Fruit fly (Drosophila melanogaster) whole organism, embryonic: ENCODE results near the gene mRpL20.

Source experiments
- Ada2b ChIP-seq: fragments of 200-800 bp; sonication (Bioruptor generic); IDR thresholded peaks from 2 replicates; pipeline ENCODE4 v1.3.6; 2022; ENCODE audit warnings: missing biosample characterization, missing genetic modification characterization
- Awh ChIP-seq: fragments of 200-800 bp; sonication (Bioruptor generic); IDR thresholded peaks from 2 replicates; pipeline ENCODE4, ENCODE4 v1.3.6; 2022; ENCODE audit warnings: missing biosample characterization, missing genetic modification characterization
- B-H1 ChIP-seq: fragments of 200-800 bp; sonication (Bioruptor generic); IDR thresholded peaks from 3 replicates; pipeline ENCODE4 v1.3.6; 2022; ENCODE audit warnings: missing biosample characterization, missing genetic modification characterization
- C15 ChIP-seq: fragments of 200-800 bp; sonication (Bioruptor generic); IDR thresholded peaks from 3 replicates; pipeline ENCODE4 v1.3.6; 2022; ENCODE audit warnings: missing biosample characterization, missing genetic modification characterization
- CG10543 ChIP-seq: fragments of 200-800 bp; sonication (Bioruptor generic); optimal IDR thresholded peaks from 3 replicates; lab custom pipeline; 2017; ENCODE audit warnings: missing biosample characterization, mild to moderate bottlenecking, missing genetic modification characterization, moderate library complexity
- CG11504 ChIP-seq: fragments of 200-800 bp; sonication (Bioruptor generic); optimal IDR thresholded peaks from 3 replicates; lab custom pipeline; 2019; ENCODE audit warnings: missing biosample characterization, mild to moderate bottlenecking, missing genetic modification characterization, moderate library complexity
- CG12219 ChIP-seq: fragments of 200-800 bp; sonication (Bioruptor generic); optimal IDR thresholded peaks from 3 replicates; lab custom pipeline; 2018; ENCODE audit warnings: missing biosample characterization, mild to moderate bottlenecking, missing genetic modification characterization
- CG14710 ChIP-seq: fragments of 200-800 bp; sonication (Bioruptor generic); optimal IDR thresholded peaks from 3 replicates; lab custom pipeline; 2019; ENCODE audit warnings: missing biosample characterization, mild to moderate bottlenecking, missing genetic modification characterization, moderate library complexity
- CG17186 ChIP-seq: fragments of 200-800 bp; sonication (Bioruptor generic); optimal IDR thresholded peaks from 3 replicates; lab custom pipeline; 2017; ENCODE audit warnings: missing biosample characterization, missing genetic modification reagents, missing genetic modification characterization
- CG17802 ChIP-seq: fragments of 200-800 bp; sonication (Bioruptor generic); optimal IDR thresholded peaks from 2 replicates; lab custom pipeline; 2018; ENCODE audit warnings: missing biosample characterization, mild to moderate bottlenecking, missing genetic modification characterization, moderate library complexity
- CG17912 ChIP-seq: fragments of 200-800 bp; sonication (Bioruptor generic); optimal IDR thresholded peaks from 2 replicates; lab custom pipeline; 2018; ENCODE audit warnings: missing biosample characterization, mild to moderate bottlenecking, missing genetic modification characterization
- CG18619 ChIP-seq: fragments of 200-800 bp; sonication (Bioruptor generic); optimal IDR thresholded peaks from 3 replicates; lab custom pipeline; 2017; ENCODE audit warnings: missing biosample characterization, mild to moderate bottlenecking, missing genetic modification characterization
- CG30020 ChIP-seq: fragments of 200-800 bp; optimal IDR thresholded peaks from 2 replicates; lab custom pipeline; 2019; ENCODE audit warnings: missing biosample characterization, mild to moderate bottlenecking, missing genetic modification characterization, moderate library complexity
- CG30431 ChIP-seq: fragments of 200-800 bp; sonication (Bioruptor generic); optimal IDR thresholded peaks from 2 replicates; lab custom pipeline; 2017; ENCODE audit warnings: missing biosample characterization, missing genetic modification characterization
- CG34376 ChIP-seq: fragments of 200-800 bp; sonication (Bioruptor generic); optimal IDR thresholded peaks from 2 replicates; lab custom pipeline; 2018; ENCODE audit warnings: missing biosample characterization, mild to moderate bottlenecking, missing genetic modification characterization
- CG34422 ChIP-seq: fragments of 200-800 bp; sonication (Bioruptor generic); IDR thresholded peaks from 3 replicates; pipeline ENCODE4 v1.3.6; 2022; ENCODE audit warnings: missing biosample characterization, missing genetic modification characterization
- CG4854 ChIP-seq: fragments of 200-800 bp; sonication (Bioruptor generic); optimal IDR thresholded peaks from 2 replicates; lab custom pipeline; 2016; ENCODE audit warnings: missing biosample characterization, missing genetic modification characterization, inconsistent platforms
- CG7372 ChIP-seq: fragments of 200-800 bp; sonication (Bioruptor generic); IDR thresholded peaks from 2 replicates; pipeline ENCODE4 v1.3.6; 2022; ENCODE audit warnings: missing biosample characterization, missing genetic modification characterization
- CG8359 ChIP-seq: fragments of 200-800 bp; sonication (Bioruptor generic); optimal IDR thresholded peaks from 2 replicates; lab custom pipeline; 2017; ENCODE audit warnings: missing biosample characterization, mild to moderate bottlenecking, missing genetic modification characterization, borderline replicate concordance
- D ChIP-seq, 2 experiments: fragments of 200-800 bp in 1 of 2; fragments of >200 bp in 1 of 2; sonication (Bioruptor generic) in 1 of 2; optimal IDR thresholded peaks; 2 replicates in 1 of 2; 3 replicates in 1 of 2; lab custom pipeline; 2017; ENCODE audit warnings: mild to moderate bottlenecking in 1 of 2, missing biosample characterization in 1 of 2, missing genetic modification characterization in 1 of 2, missing genetic modification reagents in 1 of 2
- Dad ChIP-seq: fragments of 200-800 bp; sonication (Bioruptor generic); optimal IDR thresholded peaks from 3 replicates; lab custom pipeline; 2016; ENCODE audit warnings: missing biosample characterization, missing genetic modification characterization
- Dip2 ChIP-seq: fragments of 200-800 bp; sonication (Bioruptor generic); IDR thresholded peaks from 2 replicates; pipeline ENCODE4 v1.3.6; 2022; ENCODE audit warnings: missing biosample characterization, missing genetic modification characterization
- NFAT ChIP-seq: fragments of 200-800 bp; sonication (Bioruptor generic); IDR thresholded peaks from 2 replicates; pipeline ENCODE4 v1.3.6; 2022; ENCODE audit warnings: missing biosample characterization, missing genetic modification characterization
- Neu2 ChIP-seq: fragments of 200-800 bp; sonication (Bioruptor generic); optimal IDR thresholded peaks from 3 replicates; lab custom pipeline; 2016; ENCODE audit warnings: missing biosample characterization, missing genetic modification characterization, borderline replicate concordance
- Nf-YC ChIP-seq: fragments of 200-800 bp; optimal IDR thresholded peaks from 3 replicates; lab custom pipeline; 2019; ENCODE audit warnings: missing biosample characterization, mild to moderate bottlenecking, missing genetic modification characterization, moderate library complexity
- Poxn ChIP-seq: fragments of 200-800 bp; sonication (Bioruptor generic); IDR thresholded peaks from 2 replicates; pipeline ENCODE4 v1.3.6; 2022; ENCODE audit warnings: missing biosample characterization, missing genetic modification characterization
- Sox102F ChIP-seq: fragments of 200-800 bp; sonication (Bioruptor generic); optimal IDR thresholded peaks from 2 replicates; lab custom pipeline; 2018; ENCODE audit warnings: missing biosample characterization, mild to moderate bottlenecking, missing genetic modification characterization, moderate library complexity
- Sry-δ ChIP-seq: fragments of 200-800 bp; sonication (Bioruptor generic); optimal IDR thresholded peaks from 2 replicates; lab custom pipeline; 2016; ENCODE audit warnings: missing biosample characterization, missing genetic modification characterization
- Vsx1 ChIP-seq: fragments of 200-800 bp; sonication (Bioruptor generic); optimal IDR thresholded peaks from 2 replicates; lab custom pipeline; 2017; ENCODE audit warnings: missing biosample characterization, mild to moderate bottlenecking, missing genetic modification characterization, missing genetic modification reagents
- al ChIP-seq: fragments of 200-800 bp; sonication (Bioruptor generic); IDR thresholded peaks from 2 replicates; pipeline ENCODE4 v1.3.6; 2022; ENCODE audit warnings: missing biosample characterization, missing genetic modification characterization
- aop ChIP-seq: fragments of 200-800 bp; sonication (Bioruptor generic); IDR thresholded peaks from 2 replicates; pipeline ENCODE4 v1.3.6; 2022; ENCODE audit warnings: missing biosample characterization, missing genetic modification characterization
- chif ChIP-seq, 2 experiments: fragments of 200-800 bp; sonication (Bioruptor generic); optimal IDR thresholded peaks; 3 replicates each; lab custom pipeline; 2016; ENCODE audit warnings: missing biosample characterization in 2 of 2, missing genetic modification characterization in 2 of 2
- exex ChIP-seq: fragments of 200-800 bp; sonication (Bioruptor generic); optimal IDR thresholded peaks from 4 replicates; lab custom pipeline; 2018; ENCODE audit warnings: missing biosample characterization, mild to moderate bottlenecking, missing genetic modification characterization, moderate library complexity
- grn ChIP-seq: fragments of 200-800 bp; sonication (Bioruptor generic); optimal IDR thresholded peaks from 3 replicates; lab custom pipeline; 2017; ENCODE audit warnings: missing biosample characterization, missing genetic modification characterization
- mld ChIP-seq: fragments of 200-800 bp; sonication (Bioruptor generic); IDR thresholded peaks from 3 replicates; pipeline ENCODE4 v1.3.6; 2022; ENCODE audit warnings: missing biosample characterization, missing genetic modification characterization; ENCODE audit not compliant: partially characterized antibody
- nerfin-1 ChIP-seq: fragments of 200-800 bp; sonication (Bioruptor generic); optimal IDR thresholded peaks from 3 replicates; lab custom pipeline; 2019; ENCODE audit warnings: missing biosample characterization, mild to moderate bottlenecking, missing genetic modification characterization, moderate library complexity
- nerfin-2 ChIP-seq: fragments of 200-800 bp; sonication (Bioruptor generic); IDR thresholded peaks from 2 replicates; pipeline ENCODE4 v1.3.6; 2022; ENCODE audit warnings: missing biosample characterization, missing genetic modification characterization; ENCODE audit not compliant: partially characterized antibody
- onecut ChIP-seq: fragments of 200-800 bp; sonication (Bioruptor generic); IDR thresholded peaks from 2 replicates; pipeline ENCODE4 v1.3.6; 2022; ENCODE audit warnings: missing biosample characterization, missing genetic modification characterization
- otp ChIP-seq: fragments of 200-800 bp; sonication (Bioruptor generic); IDR thresholded peaks from 3 replicates; pipeline ENCODE4, ENCODE4 v1.3.6; 2022; ENCODE audit warnings: missing biosample characterization, missing genetic modification characterization
- pan ChIP-seq, 4 experiments: fragments of >200 bp in 3 of 4; fragments of 200-800 bp in 1 of 4; sonication (Bioruptor generic) in 1 of 4; optimal IDR thresholded peaks in 3 of 4; IDR thresholded peaks in 1 of 4; 2 replicates each; pipeline versions ENCODE4 v1.3.6 to Lab custom; 2017 to 2022; ENCODE audit warnings: missing biosample characterization in 2 of 4, missing genetic modification characterization in 2 of 4, mixed read lengths in 1 of 4
- salm ChIP-seq: fragments of 200-800 bp; sonication (Bioruptor generic); optimal IDR thresholded peaks from 2 replicates; lab custom pipeline; 2018; ENCODE audit warnings: missing biosample characterization, mild to moderate bottlenecking, missing genetic modification characterization
- schlank ChIP-seq: fragments of 200-800 bp; sonication (Bioruptor generic); optimal IDR thresholded peaks from 2 replicates; lab custom pipeline; 2018; ENCODE audit warnings: missing biosample characterization, mild to moderate bottlenecking, missing genetic modification characterization
- sens ChIP-seq: fragments of 200-800 bp; sonication (Bioruptor generic); peaks from one replicate; lab custom pipeline; 2016; ENCODE audit warnings: missing biosample characterization, missing genetic modification characterization
- ttk ChIP-seq: fragments of 200-800 bp; sonication (Bioruptor generic); IDR thresholded peaks from 2 replicates; pipeline ENCODE4 v2.1.2; 2022; ENCODE audit warnings: missing biosample characterization, missing genetic modification characterization
- zen2 ChIP-seq: fragments of 200-800 bp; sonication (Bioruptor generic); IDR thresholded peaks from 3 replicates; pipeline ENCODE4 v1.3.6; 2022; ENCODE audit warnings: missing biosample characterization, missing genetic modification characterization; ENCODE audit not compliant: partially characterized antibody

The mRpL20 gene

DNA sequence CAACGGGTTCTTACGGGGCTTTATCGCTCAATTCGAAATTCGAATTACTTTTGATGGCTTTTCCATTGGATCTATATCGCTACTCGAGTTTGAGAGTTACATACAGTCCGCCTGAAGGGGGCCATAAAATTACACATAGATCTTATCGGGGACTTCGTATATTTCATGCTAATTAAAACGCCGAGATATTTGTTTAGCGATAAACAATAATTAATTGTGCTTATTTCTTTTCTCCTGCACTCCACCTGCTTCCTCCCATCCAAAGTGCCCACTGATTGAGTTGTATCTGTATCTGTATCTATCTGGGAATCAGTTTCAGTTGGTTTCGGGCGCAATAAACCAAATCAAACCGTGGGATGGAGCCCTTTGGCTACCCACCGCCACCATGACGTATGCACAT lies 48.0 kb upstream of the mRpL20 start:
- no peak for TF ChIP-seq CG17912 (GFP tag; lab: Kevin White, UChicago)
- TF ChIP-seq CG17186 (GFP tag; lab: Kevin White, UChicago) = no peak
- TF ChIP-seq Awh = peak; percentile 52; the same call in 1 of the 2 replicates
- no peak for TF ChIP-seq Nf-YC (tag; lab: Kevin White, UChicago)
- TF ChIP-seq schlank (tag; lab: Kevin White, UChicago) = no peak
- TF ChIP-seq al = no peak
- no peak for TF ChIP-seq mld (GFP tag; lab: Robert Waterston, UW)
- TF ChIP-seq CG30020 = no peak
- TF ChIP-seq CG8359 = no peak
- TF ChIP-seq chif (GFP tag; optimal IDR thresholded peaks at IDR 0.05; lab: Kevin White, UChicago) = no peak
- no peak for TF ChIP-seq Poxn
- TF ChIP-seq aop (GFP tag; lab: Robert Waterston, UW) = no peak
- no peak for TF ChIP-seq Dad (GFP tag; lab: Kevin White, UChicago)
- TF ChIP-seq nerfin-1 (tag; lab: Kevin White, UChicago) = no peak
- no peak for TF ChIP-seq pan (optimal IDR thresholded peaks at IDR 0.05; lab: Kevin White, UChicago)
- no peak for TF ChIP-seq pan (GFP tag; optimal IDR thresholded peaks at IDR 0.05 in 1 of 2, IDR thresholded peaks at IDR 0.05 in 1 of 2)
- TF ChIP-seq CG14710 = no peak
- no peak for TF ChIP-seq CG12219
- no peak for TF ChIP-seq nerfin-2 (GFP tag; lab: Robert Waterston, UW)
- no peak for TF ChIP-seq NFAT
- TF ChIP-seq CG10543 (GFP tag; lab: Kevin White, UChicago) = no peak
- TF ChIP-seq onecut (GFP tag; lab: Robert Waterston, UW) = no peak
- TF ChIP-seq C15 (GFP tag; lab: Robert Waterston, UW) = no peak
- no peak for TF ChIP-seq B-H1 (GFP tag; lab: Robert Waterston, UW)
- TF ChIP-seq Vsx1 (GFP tag; lab: Kevin White, UChicago) = peak; percentile 68
- no peak for TF ChIP-seq CG4854 (GFP tag; lab: Kevin White, UChicago)
- peak; percentile 13 for TF ChIP-seq exex (tag; lab: Kevin White, UChicago)
- TF ChIP-seq CG34376 (GFP tag; lab: Kevin White, UChicago) = no peak
- no peak for TF ChIP-seq D (optimal IDR thresholded peaks at IDR 0.05; lab: Kevin White, UChicago)
- no peak for TF ChIP-seq D (GFP tag; optimal IDR thresholded peaks at IDR 0.05; lab: Kevin White, UChicago)
- peak; percentile 75 for TF ChIP-seq sens
- TF ChIP-seq Neu2 = no peak
- TF ChIP-seq Sox102F (GFP tag; lab: Kevin White, UChicago) = no peak
- TF ChIP-seq otp (GFP tag; lab: Robert Waterston, UW) = no peak
- TF ChIP-seq CG34422 = no peak
- TF ChIP-seq CG18619 (GFP tag; lab: Kevin White, UChicago) = no peak
- no peak for TF ChIP-seq salm (tag; lab: Kevin White, UChicago)
- TF ChIP-seq Dip2 (GFP tag; lab: Robert Waterston, UW) = no peak
- no peak for TF ChIP-seq CG11504 (tag; lab: Kevin White, UChicago)
- no peak for TF ChIP-seq ttk (GFP tag; lab: Robert Waterston, UW)
- peak; percentile 84 for TF ChIP-seq grn
- no peak for TF ChIP-seq CG7372 (GFP tag; lab: Robert Waterston, UW)
- no peak for TF ChIP-seq zen2
- no peak for TF ChIP-seq CG17802 (tag; lab: Kevin White, UChicago)
- TF ChIP-seq CG30431 (GFP tag; lab: Kevin White, UChicago) = no peak
- no peak for TF ChIP-seq Ada2b (GFP tag; lab: Robert Waterston, UW)
- no peak for TF ChIP-seq Sry-δ (GFP tag; lab: Kevin White, UChicago)
- TF ChIP-seq, all 482 proteins: peak for 5
